Fruit fly (Drosophila melanogaster) whole organism, embryonic: ENCODE measurements around the gene JMJD5.

ENCODE experiments used
- Adf1 ChIP-seq: fragments of 200-800 bp; sonication (Bioruptor generic); IDR thresholded peaks from 2 replicates; pipeline ENCODE4 v1.3.6; 2022; ENCODE audit warnings: missing biosample characterization, missing genetic modification characterization
- Atf-2 ChIP-seq: fragments of 200-800 bp; sonication (Bioruptor generic); optimal IDR thresholded peaks from 2 replicates; lab custom pipeline; 2016; ENCODE audit warnings: missing biosample characterization, missing genetic modification characterization
- Awh ChIP-seq: fragments of 200-800 bp; sonication (Bioruptor generic); IDR thresholded peaks from 2 replicates; pipeline ENCODE4, ENCODE4 v1.3.6; 2022; ENCODE audit warnings: missing biosample characterization, missing genetic modification characterization
- BEAF-32 ChIP-seq: fragments of 200-800 bp; sonication (Bioruptor generic); optimal IDR thresholded peaks from 3 replicates; lab custom pipeline; 2017; ENCODE audit warnings: missing biosample characterization, missing genetic modification characterization, mild to moderate bottlenecking, moderate library complexity, missing genetic modification reagents
- Blimp-1 ChIP-seq: fragments of 200-800 bp; sonication (Bioruptor generic); optimal IDR thresholded peaks from 3 replicates; lab custom pipeline; 2018; ENCODE audit warnings: missing biosample characterization, missing genetic modification characterization, mild to moderate bottlenecking, moderate library complexity, missing genetic modification reagents
- CG10654 ChIP-seq: fragments of 200-800 bp; sonication (Bioruptor generic); optimal IDR thresholded peaks from 2 replicates; lab custom pipeline; 2016; ENCODE audit warnings: missing biosample characterization, missing genetic modification characterization
- CG10979 ChIP-seq: fragments of 200-800 bp; sonication (Bioruptor generic); optimal IDR thresholded peaks from 2 replicates; lab custom pipeline; 2018; ENCODE audit warnings: missing biosample characterization, mild to moderate bottlenecking, missing genetic modification characterization, moderate library complexity
- CG12219 ChIP-seq: fragments of 200-800 bp; sonication (Bioruptor generic); optimal IDR thresholded peaks from 3 replicates; lab custom pipeline; 2018; ENCODE audit warnings: missing biosample characterization, mild to moderate bottlenecking, missing genetic modification characterization
- CG13123 ChIP-seq: fragments of 200-800 bp; sonication (Bioruptor generic); optimal IDR thresholded peaks from 2 replicates; lab custom pipeline; 2016; ENCODE audit warnings: missing biosample characterization, missing genetic modification characterization
- CG13287 ChIP-seq: fragments of 200-800 bp; sonication (Bioruptor generic); IDR thresholded peaks from 2 replicates; pipeline ENCODE4 v1.3.6; 2022; ENCODE audit warnings: missing biosample characterization, missing genetic modification characterization; ENCODE audit not compliant: partially characterized antibody
- CG14965 ChIP-seq: fragments of 200-800 bp; sonication (Bioruptor generic); optimal IDR thresholded peaks from 2 replicates; lab custom pipeline; 2016; ENCODE audit warnings: missing biosample characterization, missing genetic modification characterization, borderline replicate concordance
- CG15073 ChIP-seq: fragments of 200-800 bp; sonication (Bioruptor generic); optimal IDR thresholded peaks from 2 replicates; lab custom pipeline; 2016; ENCODE audit warnings: missing biosample characterization, missing genetic modification characterization
- CG17612 ChIP-seq: fragments of 200-800 bp; sonication (Bioruptor generic); IDR thresholded peaks from 2 replicates; pipeline ENCODE4 v1.3.6; 2022; ENCODE audit warnings: missing biosample characterization, missing genetic modification characterization
- CG18011 ChIP-seq: fragments of 200-800 bp; sonication (Bioruptor generic); optimal IDR thresholded peaks from 2 replicates; lab custom pipeline; 2017; ENCODE audit warnings: missing biosample characterization, missing genetic modification characterization, mild to moderate bottlenecking, moderate library complexity, missing genotype
- CG2120 ChIP-seq: fragments of 200-800 bp; sonication (Bioruptor generic); optimal IDR thresholded peaks from 3 replicates; lab custom pipeline; 2016; ENCODE audit warnings: missing biosample characterization, missing genetic modification characterization
- CG2202 ChIP-seq: fragments of 200-800 bp; sonication (Bioruptor generic); optimal IDR thresholded peaks from 2 replicates; lab custom pipeline; 2018; ENCODE audit warnings: missing biosample characterization, mild to moderate bottlenecking, missing genetic modification characterization
- CG32772 ChIP-seq: fragments of 200-800 bp; sonication (Bioruptor generic); IDR thresholded peaks from 2 replicates; pipeline ENCODE4 v1.3.6; 2022; ENCODE audit warnings: missing biosample characterization, missing genetic modification characterization
- CG33557 ChIP-seq: fragments of 200-800 bp; sonication (Bioruptor generic); optimal IDR thresholded peaks from 2 replicates; lab custom pipeline; 2019; ENCODE audit warnings: missing biosample characterization, mild to moderate bottlenecking, missing genetic modification characterization, moderate library complexity
- CG3995 ChIP-seq: fragments of 200-800 bp; sonication (Bioruptor generic); optimal IDR thresholded peaks from 3 replicates; lab custom pipeline; 2016; ENCODE audit warnings: missing biosample characterization, missing genetic modification characterization
- CG4617 ChIP-seq: fragments of 200-800 bp; sonication (Bioruptor generic); optimal IDR thresholded peaks from 3 replicates; lab custom pipeline; 2016; ENCODE audit warnings: missing biosample characterization, missing genetic modification characterization, borderline replicate concordance
- CG7963 ChIP-seq: fragments of 200-800 bp; sonication (Bioruptor generic); IDR thresholded peaks from 3 replicates; pipeline ENCODE4 v1.3.6; 2022; ENCODE audit warnings: missing biosample characterization, missing genetic modification characterization; ENCODE audit not compliant: partially characterized antibody
- CG8281 ChIP-seq: fragments of 200-800 bp; sonication (Bioruptor generic); optimal IDR thresholded peaks from 2 replicates; lab custom pipeline; 2018; ENCODE audit warnings: missing biosample characterization, mild to moderate bottlenecking, missing genetic modification characterization, moderate library complexity
- CG8765 ChIP-seq: fragments of 200-800 bp; sonication (Bioruptor generic); IDR thresholded peaks from 2 replicates; pipeline ENCODE4 v1.3.6; 2022; ENCODE audit warnings: missing biosample characterization, missing genetic modification characterization
- CG9876 ChIP-seq: fragments of 200-800 bp; sonication (Bioruptor generic); optimal IDR thresholded peaks from 2 replicates; lab custom pipeline; 2016; ENCODE audit warnings: missing biosample characterization, missing genetic modification characterization
- CrebB ChIP-seq: fragments of 200-800 bp; sonication (Bioruptor generic); optimal IDR thresholded peaks from 3 replicates; lab custom pipeline; 2018; ENCODE audit warnings: missing biosample characterization, mild to moderate bottlenecking, missing genetic modification characterization
- Eip74EF ChIP-seq, 2 experiments: fragments of 200-800 bp in 1 of 2; fragments of >200 bp in 1 of 2; sonication (Bioruptor generic) in 1 of 2; optimal IDR thresholded peaks; 2 replicates each; lab custom pipeline; 2017 to 2019; ENCODE audit warnings: missing biosample characterization in 2 of 2, missing genetic modification characterization in 2 of 2, mild to moderate bottlenecking in 1 of 2, moderate library complexity in 1 of 2
- Elba2 ChIP-seq: fragments of 200-800 bp; sonication (Bioruptor generic); optimal IDR thresholded peaks from 3 replicates; lab custom pipeline; 2016; ENCODE audit warnings: missing biosample characterization, missing genetic modification characterization
- Fer1 ChIP-seq: fragments of 200-800 bp; sonication (Bioruptor generic); optimal IDR thresholded peaks from 2 replicates; lab custom pipeline; 2017; ENCODE audit warnings: missing biosample characterization, mild to moderate bottlenecking, missing genetic modification characterization
- HLH3B ChIP-seq: fragments of 200-800 bp; sonication (Bioruptor generic); IDR thresholded peaks from 2 replicates; pipeline ENCODE4 v1.3.6; 2022; ENCODE audit warnings: missing biosample characterization, missing genetic modification characterization
- HmgD ChIP-seq: fragments of 200-800 bp; sonication (Bioruptor generic); optimal IDR thresholded peaks from 3 replicates; lab custom pipeline; 2016; ENCODE audit warnings: missing biosample characterization, missing genetic modification characterization
- Mrtf ChIP-seq: fragments of 200-800 bp; sonication (Bioruptor generic); IDR thresholded peaks from 3 replicates; pipeline ENCODE4 v1.3.6; 2022; ENCODE audit warnings: missing biosample characterization, missing genetic modification characterization
- Sox100B ChIP-seq: fragments of 200-800 bp; sonication (Bioruptor generic); optimal IDR thresholded peaks from 3 replicates; lab custom pipeline; 2018; ENCODE audit warnings: missing biosample characterization, mild to moderate bottlenecking, missing genetic modification characterization
- Taf1 ChIP-seq: fragments of 200-800 bp; sonication (Bioruptor generic); IDR thresholded peaks from 2 replicates; pipeline ENCODE4 v1.3.6; 2022; ENCODE audit warnings: missing biosample characterization, missing genetic modification characterization
- ase ChIP-seq: fragments of 200-800 bp; sonication (Bioruptor generic); IDR thresholded peaks from 3 replicates; pipeline ENCODE4 v1.3.6; 2022; ENCODE audit warnings: missing biosample characterization, missing genetic modification characterization
- crol ChIP-seq: fragments of 200-800 bp; sonication (Bioruptor generic); IDR thresholded peaks from 2 replicates; pipeline ENCODE4 v1.3.6; 2022; ENCODE audit warnings: missing biosample characterization, missing genetic modification characterization
- dimm ChIP-seq: fragments of 200-800 bp; sonication (Bioruptor generic); IDR thresholded peaks from 2 replicates; pipeline ENCODE4 v1.3.6; 2022; ENCODE audit warnings: missing biosample characterization, missing genetic modification characterization
- dpn ChIP-seq, 2 experiments: fragments of 200-800 bp; sonication (Bioruptor generic); optimal IDR thresholded peaks; 3 replicates each; lab custom pipeline; 2016; ENCODE audit warnings: missing biosample characterization in 2 of 2, missing genetic modification characterization in 2 of 2
- ewg ChIP-seq: fragments of 200-800 bp; sonication (Bioruptor generic); optimal IDR thresholded peaks from 3 replicates; lab custom pipeline; 2017; ENCODE audit warnings: mild to moderate bottlenecking, missing biosample characterization, missing genetic modification reagents, missing genetic modification characterization
- fd102C ChIP-seq: fragments of 200-800 bp; sonication (Bioruptor generic); optimal IDR thresholded peaks from 2 replicates; lab custom pipeline; 2018; ENCODE audit warnings: missing biosample characterization, mild to moderate bottlenecking, missing genetic modification characterization, moderate library complexity
- grn ChIP-seq: fragments of 200-800 bp; sonication (Bioruptor generic); optimal IDR thresholded peaks from 3 replicates; lab custom pipeline; 2017; ENCODE audit warnings: missing biosample characterization, missing genetic modification characterization
- her ChIP-seq: fragments of 200-800 bp; sonication (Bioruptor generic); optimal IDR thresholded peaks from 2 replicates; lab custom pipeline; 2016; ENCODE audit warnings: missing biosample characterization, missing genetic modification characterization
- lov ChIP-seq, 2 experiments: fragments of 200-800 bp in 1 of 2; fragments of >200 bp in 1 of 2; sonication (Bioruptor generic) in 1 of 2; IDR thresholded peaks in 1 of 2; optimal IDR thresholded peaks in 1 of 2; 2 replicates in 1 of 2; 3 replicates in 1 of 2; pipeline versions ENCODE4 v1.3.6 to Lab custom; 2017 to 2022; ENCODE audit warnings: missing biosample characterization in 1 of 2, missing genetic modification characterization in 1 of 2
- nom ChIP-seq: fragments of 200-800 bp; sonication (Bioruptor generic); optimal IDR thresholded peaks from 2 replicates; lab custom pipeline; 2017; ENCODE audit warnings: missing biosample characterization, missing genetic modification characterization, mild to moderate bottlenecking, moderate library complexity, missing genetic modification reagents
- odd ChIP-seq: fragments of 200-800 bp; sonication (Bioruptor generic); optimal IDR thresholded peaks from 2 replicates; lab custom pipeline; 2017; ENCODE audit warnings: missing biosample characterization, mild to moderate bottlenecking, missing genetic modification characterization
- onecut ChIP-seq: fragments of 200-800 bp; sonication (Bioruptor generic); IDR thresholded peaks from 2 replicates; pipeline ENCODE4 v1.3.6; 2022; ENCODE audit warnings: missing biosample characterization, missing genetic modification characterization
- pho ChIP-seq: fragments of 200-800 bp; sonication (Bioruptor generic); optimal IDR thresholded peaks from 2 replicates; lab custom pipeline; 2016; ENCODE audit warnings: missing biosample characterization, missing genetic modification characterization
- ro ChIP-seq: fragments of 200-800 bp; sonication (Bioruptor generic); IDR thresholded peaks from 2 replicates; pipeline ENCODE4 v1.3.6; 2022; ENCODE audit warnings: missing biosample characterization, missing genetic modification characterization
- sr ChIP-seq: fragments of 200-800 bp; sonication (Bioruptor generic); IDR thresholded peaks from 3 replicates; pipeline ENCODE4 v1.3.6; 2022; ENCODE audit warnings: missing biosample characterization, missing genetic modification characterization
- wdn ChIP-seq: fragments of 200-800 bp; sonication (Bioruptor generic); IDR thresholded peaks from 2 replicates; pipeline ENCODE4 v1.3.6; 2022; ENCODE audit warnings: missing biosample characterization, missing genetic modification characterization

The JMJD5 gene

dm6 chr3L:805642-806218, 35.4 kb downstream of the JMJD5 start (continued):
- TF ChIP-seq BEAF-32 (GFP tag; lab: Kevin White, UChicago) = no peak
- no peak for TF ChIP-seq grn (GFP tag; lab: Kevin White, UChicago)
- TF ChIP-seq CG17612 (GFP tag; lab: Robert Waterston, UW) = no peak
- peak; percentile 71 for TF ChIP-seq ewg
- TF ChIP-seq her (GFP tag; lab: Kevin White, UChicago) = no peak
- peak; percentile 33 for TF ChIP-seq CG8281 (tag; lab: Kevin White, UChicago)
- TF ChIP-seq nom (GFP tag; lab: Kevin White, UChicago) = no peak
- TF ChIP-seq odd (GFP tag; lab: Kevin White, UChicago) = peak; percentile 8
- no peak for TF ChIP-seq CG9876 (GFP tag; lab: Kevin White, UChicago)
- peak; percentile 12 for TF ChIP-seq CG2120 (GFP tag; lab: Kevin White, UChicago)
- TF ChIP-seq fd102C (GFP tag; lab: Kevin White, UChicago) = no peak
- TF ChIP-seq CG13123 (GFP tag; lab: Kevin White, UChicago) = no peak
- peak; percentile 33 for TF ChIP-seq Atf-2
- peak; percentile 58 for TF ChIP-seq Fer1 (GFP tag; lab: Kevin White, UChicago)
- TF ChIP-seq CG10979 = peak; percentile 77
- no peak for TF ChIP-seq CG13287 (GFP tag; lab: Robert Waterston, UW)
- no peak for TF ChIP-seq CG15073 (GFP tag; lab: Kevin White, UChicago)
- no peak for TF ChIP-seq Elba2 (GFP tag; lab: Kevin White, UChicago)
- TF ChIP-seq Eip74EF (GFP tag; optimal IDR thresholded peaks at IDR 0.05; lab: Kevin White, UChicago) = peak in 1 of 2 experiments; percentile 63
- TF ChIP-seq CG33557 = no peak
- TF ChIP-seq CG32772 (GFP tag; lab: Robert Waterston, UW) = peak; percentile 55
- TF ChIP-seq Adf1 (GFP tag; lab: Robert Waterston, UW) = no peak
- no peak for TF ChIP-seq Taf1 (GFP tag; lab: Robert Waterston, UW)
- peak; percentile 36; the same call in 1 of the 2 replicates for TF ChIP-seq Awh
- TF ChIP-seq lov (optimal IDR thresholded peaks at IDR 0.05; lab: Kevin White, UChicago) = no peak
- TF ChIP-seq lov (GFP tag; IDR thresholded peaks at IDR 0.05; lab: Robert Waterston, UW) = 0 out of 3 replicates have a peak, but pooled peaks have one; percentile 4
- TF ChIP-seq CG3995 (GFP tag; lab: Kevin White, UChicago) = no peak
- TF ChIP-seq crol (GFP tag; lab: Robert Waterston, UW) = peak; percentile 59
- peak; percentile 28 for TF ChIP-seq CG2202 (tag; lab: Kevin White, UChicago)
- no peak for TF ChIP-seq CG7963
- no peak for TF ChIP-seq ase (GFP tag; lab: Robert Waterston, UW)
- peak; percentile 26 for TF ChIP-seq CG12219
- TF ChIP-seq HmgD (GFP tag; lab: Kevin White, UChicago) = no peak
- no peak for TF ChIP-seq CG14965 (GFP tag; lab: Kevin White, UChicago)
- TF ChIP-seq HLH3B (GFP tag; lab: Robert Waterston, UW) = peak; percentile 67
- peak; percentile 10 for TF ChIP-seq pho (GFP tag; lab: Kevin White, UChicago)
- TF ChIP-seq onecut (GFP tag; lab: Robert Waterston, UW) = peak; percentile 41
- TF ChIP-seq CG8765 = peak; percentile 11; the same call in 1 of the 2 replicates
- no peak for TF ChIP-seq dimm (GFP tag; lab: Robert Waterston, UW)
- TF ChIP-seq wdn (GFP tag; lab: Robert Waterston, UW) = no peak
- TF ChIP-seq Blimp-1 (GFP tag; lab: Kevin White, UChicago) = peak; percentile 65
- no peak for TF ChIP-seq CG18011 (GFP tag; lab: Kevin White, UChicago)
- TF ChIP-seq CG4617 (GFP tag; lab: Kevin White, UChicago) = no peak
- TF ChIP-seq CG10654 (GFP tag; lab: Kevin White, UChicago) = peak; percentile 55
- no peak; the same call in 2 of the 3 replicates for TF ChIP-seq Mrtf (GFP tag; lab: Robert Waterston, UW)
- peak; percentile 65 for TF ChIP-seq Sox100B (GFP tag; lab: Kevin White, UChicago)
- no peak for TF ChIP-seq CrebB (tag; lab: Kevin White, UChicago)
- TF ChIP-seq ro = no peak
- no peak for TF ChIP-seq sr (GFP tag; lab: Robert Waterston, UW)
- peak; percentile 44 to 53 for TF ChIP-seq dpn (GFP tag; optimal IDR thresholded peaks at IDR 0.05; lab: Kevin White, UChicago)
